Fruit fly (Drosophila melanogaster) ovary, adult (tissue): ENCODE results near the gene CG6678.

Source experiments
- CG17801 ChIP-seq: fragments of 200-800 bp; optimal IDR thresholded peaks from 2 replicates; lab custom pipeline; 2019; ENCODE audit warnings: missing biosample characterization, mild to moderate bottlenecking, missing genetic modification characterization, moderate library complexity; ENCODE audit not compliant: partially characterized antibody

CG6678 gene

dm6 chr3R:21852579-21853233, 34.1 kb upstream of the CG6678 start:
- TF ChIP-seq CG17801 (GFP tag; lab: Kevin White, UChicago) = peak; percentile 68

- peak; percentile 19 for TF ChIP-seq CG17801 (GFP tag; lab: Kevin White, UChicago)
These were observed 32.9 kb upstream of the CG6678 start for dm6 chr3R:21853618-21854573.

dm6 chr3R:21854574-21855468, 32.0 kb upstream of the CG6678 start:
- no peak for TF ChIP-seq CG17801 (GFP tag; lab: Kevin White, UChicago)

- no peak for TF ChIP-seq CG17801 (GFP tag; lab: Kevin White, UChicago)
These were observed 31.4 kb upstream of the CG6678 start for dm6 chr3R:21855469-21855826.

dm6 chr3R:21856098-21856872, 30.5 kb upstream of the CG6678 start, which contains the start of gene glec:
glec (minus strand) TSS chr3R:21856266.
- TF ChIP-seq CG17801 (GFP tag; lab: Kevin White, UChicago) = peak; percentile 3

dm6 chr3R:21856873-21857243, 30.0 kb upstream of the CG6678 start:
- no peak for TF ChIP-seq CG17801 (GFP tag; lab: Kevin White, UChicago)

- no peak for TF ChIP-seq CG17801 (GFP tag; lab: Kevin White, UChicago)
These were observed 29.3 kb upstream of the CG6678 start for dm6 chr3R:21857509-21857908.

dm6 chr3R:21858290-21858875, 28.4 kb upstream of the CG6678 start:
- TF ChIP-seq CG17801 (GFP tag; lab: Kevin White, UChicago) = no peak

dm6 chr3R:21859509-21859908, 27.3 kb upstream of the CG6678 start:
- TF ChIP-seq CG17801 (GFP tag; lab: Kevin White, UChicago) = no peak

- TF ChIP-seq CG17801 (GFP tag; lab: Kevin White, UChicago) = no peak
These were observed 24.5 kb upstream of the CG6678 start for dm6 chr3R:21862137-21862850.

- no peak for TF ChIP-seq CG17801 (GFP tag; lab: Kevin White, UChicago)
These were observed 24.0 kb upstream of the CG6678 start for dm6 chr3R:21862868-21863267.

dm6 chr3R:21863817-21864384, 22.9 kb upstream of the CG6678 start:
- TF ChIP-seq CG17801 (GFP tag; lab: Kevin White, UChicago) = no peak

dm6 chr3R:21864484-21864883, 22.3 kb upstream of the CG6678 start:
- no peak for TF ChIP-seq CG17801 (GFP tag; lab: Kevin White, UChicago)
